Fruit fly (Drosophila melanogaster) whole organism, pupa: Measurements from ENCODE around the gene CG43322.

Experiments
- CG10348 ChIP-seq: fragments of 200-800 bp; sonication (Bioruptor generic); IDR thresholded peaks from 2 replicates; pipeline ENCODE4 v1.3.6; 2022; ENCODE audit warnings: missing biosample characterization, missing genetic modification characterization
- CG12605 ChIP-seq: fragments of 200-800 bp; sonication (Bioruptor generic); IDR thresholded peaks from 2 replicates; pipeline ENCODE4 v1.3.6; 2022; ENCODE audit warnings: missing biosample characterization, missing genetic modification characterization
- CG13204 ChIP-seq: fragments of 200-800 bp; sonication (Bioruptor generic); optimal IDR thresholded peaks from 2 replicates; lab custom pipeline; 2018; ENCODE audit warnings: missing biosample characterization, mild to moderate bottlenecking, missing genetic modification characterization, moderate library complexity
- CG32121 ChIP-seq: fragments of 200-800 bp; sonication (Bioruptor generic); IDR thresholded peaks from 2 replicates; pipeline ENCODE4 v1.3.6; 2022; ENCODE audit warnings: missing biosample characterization, missing genetic modification characterization
- CG8301 ChIP-seq: fragments of 200-800 bp; sonication (Bioruptor generic); optimal IDR thresholded peaks from 2 replicates; lab custom pipeline; 2018; ENCODE audit warnings: missing biosample characterization, mild to moderate bottlenecking, missing genetic modification characterization
- EcR ChIP-seq: fragments of 200-800 bp; sonication (Bioruptor generic); optimal IDR thresholded peaks from 3 replicates; lab custom pipeline; 2019; ENCODE audit warnings: missing biosample characterization, missing genetic modification characterization, mild to moderate bottlenecking, moderate library complexity, missing genetic modification reagents
- Pif1B ChIP-seq: fragments of 200-800 bp; sonication (Bioruptor generic); optimal IDR thresholded peaks from 3 replicates; lab custom pipeline; 2016; ENCODE audit warnings: missing biosample characterization, missing genetic modification characterization
- gl ChIP-seq: fragments of 200-800 bp; sonication (Bioruptor generic); optimal IDR thresholded peaks from 2 replicates; lab custom pipeline; 2018; ENCODE audit warnings: missing biosample characterization, mild to moderate bottlenecking, missing genetic modification characterization

dm6 chr2L:7037773-7038327 lies 24.7 kb downstream of the CG43322 start, which contains the start of gene milt:
- TF ChIP-seq CG32121 (no peak), CG8301 (tag; lab: Kevin White, UChicago) (no peak), CG12605 (GFP tag; lab: Robert Waterston, UW) (no peak), Pif1B (GFP tag; lab: Kevin White, UChicago) (no peak), CG13204 (GFP tag; lab: Kevin White, UChicago) (no peak), CG10348 (no peak), EcR (no peak), gl (tag; lab: Kevin White, UChicago) (no peak)
